Fruit fly (Drosophila melanogaster): Measurements from ENCODE around the gene CG32170.

Gene CG32170

DNA sequence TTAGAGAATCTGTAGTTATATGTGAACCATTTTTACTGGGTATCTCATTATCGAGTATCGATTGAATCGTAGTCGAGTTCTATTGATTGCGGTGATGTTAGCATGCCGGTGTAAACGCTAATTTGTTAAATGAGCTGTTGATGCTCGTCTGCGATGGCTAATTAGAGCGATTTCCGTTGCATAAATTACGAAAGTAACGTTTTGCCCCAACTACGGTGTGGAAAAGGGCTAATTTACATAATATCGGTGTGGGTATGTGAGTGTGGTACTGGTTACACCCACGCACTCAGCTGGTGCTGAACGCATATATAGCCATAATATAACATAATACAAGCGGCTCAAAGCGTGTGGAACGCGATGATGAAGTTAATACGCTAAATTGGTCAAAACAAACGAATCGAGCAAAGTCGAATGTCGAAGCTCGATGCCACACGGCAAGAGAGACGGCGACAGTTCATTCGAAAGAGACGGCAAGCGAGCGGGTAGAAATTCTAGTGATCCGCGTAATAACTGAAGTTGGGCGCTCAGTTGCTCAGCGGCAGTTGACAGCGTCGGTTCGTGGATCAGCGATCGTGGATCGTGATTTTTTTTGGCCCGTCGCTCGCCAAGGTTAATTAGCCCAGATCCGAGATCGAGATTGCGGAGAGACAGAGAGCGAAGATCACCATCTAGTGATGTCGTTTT, at the start of gene CG32170:
CG32170 (plus strand) TSS at position 525 of the 684 bp plus-strand sequence.
- TF ChIP-seq cic (GFP tag; optimal IDR thresholded peaks at IDR 0.05) (no peak), Mnt (GFP tag; optimal IDR thresholded peaks at IDR 0.05) (no peak), toe (GFP tag; optimal IDR thresholded peaks at IDR 0.05) (no peak)

DNA sequence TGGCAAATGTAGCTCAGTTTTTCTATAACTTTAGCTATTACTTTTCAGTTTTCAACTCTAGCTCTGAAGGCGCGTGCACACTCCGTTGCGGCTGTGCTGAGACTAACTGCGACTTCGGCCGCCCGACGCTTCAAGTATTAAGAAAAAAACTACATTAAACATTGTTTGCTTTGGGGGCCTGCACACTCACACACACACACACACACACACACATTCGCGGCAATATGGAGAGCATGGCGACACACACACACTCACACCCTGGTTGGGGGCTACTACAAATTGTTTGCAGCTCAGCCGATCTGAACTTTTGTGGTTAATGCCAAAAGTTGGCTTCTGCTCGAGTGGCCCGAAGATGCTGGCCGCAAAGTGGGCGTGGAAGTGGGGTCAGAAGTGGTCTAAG, 48.1 kb upstream of the CG32170 start, which contains the start of gene CG13024:
CG13024 (minus strand) TSS at position 108 of the 400 bp plus-strand sequence.
- TF ChIP-seq CG14711 (tag; optimal IDR thresholded peaks at IDR 0.05): no peak
- TF ChIP-seq CG12768 (GFP tag; optimal IDR thresholded peaks at IDR 0.05): no peak
- no peak for TF ChIP-seq Crg-1 (GFP tag; optimal IDR thresholded peaks at IDR 0.05)

dm6 chr3L:16829983-16830382, 47.1 kb upstream of the CG32170 start:
- TF ChIP-seq Crg-1 (GFP tag; optimal IDR thresholded peaks at IDR 0.05): no peak
- no peak for TF ChIP-seq tj (GFP tag; optimal IDR thresholded peaks at IDR 0.05)
- no peak for TF ChIP-seq CG1620 (GFP tag; optimal IDR thresholded peaks at IDR 0.05)

dm6 chr3L:16836732-16837131, 40.4 kb upstream of the CG32170 start:
- TF ChIP-seq tj (GFP tag; optimal IDR thresholded peaks at IDR 0.05) (no peak), kay (GFP tag; ENCODE audit: borderline replicate concordance) (no peak), CG7045 (GFP tag; optimal IDR thresholded peaks at IDR 0.05) (no peak), Mnt (GFP tag; optimal IDR thresholded peaks at IDR 0.05) (no peak), CG1620 (GFP tag; optimal IDR thresholded peaks at IDR 0.05) (no peak), bab1 (GFP tag; optimal IDR thresholded peaks at IDR 0.05) (no peak), ovo (GFP tag; optimal IDR thresholded peaks at IDR 0.05) (no peak), CG5204 (GFP tag; optimal IDR thresholded peaks at IDR 0.05) (no peak), CG7101 (tag; optimal IDR thresholded peaks at IDR 0.05) (no peak), CG14711 (tag; optimal IDR thresholded peaks at IDR 0.05) (no peak), Crg-1 (GFP tag; optimal IDR thresholded peaks at IDR 0.05) (no peak), toe (GFP tag; optimal IDR thresholded peaks at IDR 0.05) (no peak), Hr96 (GFP tag; optimal IDR thresholded peaks at IDR 0.05) (no peak), CG11617 (GFP tag; optimal IDR thresholded peaks at IDR 0.05) (no peak), Clk (GFP tag; optimal IDR thresholded peaks at IDR 0.05) (no peak), CG33017 (tag; optimal IDR thresholded peaks at IDR 0.05) (no peak), cic (GFP tag; optimal IDR thresholded peaks at IDR 0.05) (no peak)

DNA sequence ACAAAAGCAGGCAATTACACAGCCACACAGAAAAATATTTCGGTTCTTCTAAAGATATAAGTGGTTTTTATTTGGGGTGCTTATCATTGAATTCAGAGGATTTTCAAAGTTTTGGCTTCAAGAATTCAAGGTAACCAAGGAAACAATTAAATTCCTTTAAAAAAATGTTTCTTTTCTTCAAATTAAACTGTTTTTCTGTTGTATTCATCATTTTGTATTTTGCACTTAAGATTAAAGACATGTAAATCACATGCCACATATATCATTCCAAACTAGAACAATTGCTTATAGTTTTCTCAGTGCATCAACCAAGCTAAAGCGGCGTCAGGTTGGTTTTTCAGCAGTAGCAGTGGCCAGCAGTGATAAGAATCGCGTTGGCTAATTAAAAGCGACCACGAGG, 36.6 kb upstream of the CG32170 start:
- TF ChIP-seq toe (GFP tag; optimal IDR thresholded peaks at IDR 0.05): no peak
- TF ChIP-seq Clk (GFP tag; optimal IDR thresholded peaks at IDR 0.05): no peak
- no peak for TF ChIP-seq kay (GFP tag; ENCODE audit: borderline replicate concordance)

DNA sequence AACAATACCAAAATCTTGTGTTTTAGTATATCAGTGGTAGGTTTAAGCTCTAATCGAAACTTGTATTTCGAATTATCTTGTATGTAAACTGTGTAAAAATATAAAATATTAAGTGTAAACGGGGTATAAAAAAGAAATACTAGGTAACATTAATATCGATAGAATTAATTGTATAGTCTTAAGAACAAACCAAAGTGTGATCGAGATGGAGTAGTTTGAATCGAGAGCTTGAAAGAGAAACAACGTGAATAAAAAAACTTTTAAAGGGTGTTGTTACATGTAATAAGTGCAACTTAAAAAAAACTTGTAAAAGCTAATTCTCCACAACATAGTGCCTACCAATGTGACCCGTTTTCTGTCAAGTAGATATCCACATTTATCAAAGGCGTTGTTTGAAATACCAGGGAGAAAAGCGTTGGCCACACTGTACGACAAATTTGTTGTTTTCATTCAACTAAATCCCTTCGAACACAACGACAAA, 35.0 kb upstream of the CG32170 start, which contains the start of gene TSG101:
TSG101 (plus strand) TSS at position 208 of the 481 bp plus-strand sequence.
- TF ChIP-seq CG33017 (tag; optimal IDR thresholded peaks at IDR 0.05) (peak; percentile 8), CG7045 (GFP tag; optimal IDR thresholded peaks at IDR 0.05) (no peak)

DNA sequence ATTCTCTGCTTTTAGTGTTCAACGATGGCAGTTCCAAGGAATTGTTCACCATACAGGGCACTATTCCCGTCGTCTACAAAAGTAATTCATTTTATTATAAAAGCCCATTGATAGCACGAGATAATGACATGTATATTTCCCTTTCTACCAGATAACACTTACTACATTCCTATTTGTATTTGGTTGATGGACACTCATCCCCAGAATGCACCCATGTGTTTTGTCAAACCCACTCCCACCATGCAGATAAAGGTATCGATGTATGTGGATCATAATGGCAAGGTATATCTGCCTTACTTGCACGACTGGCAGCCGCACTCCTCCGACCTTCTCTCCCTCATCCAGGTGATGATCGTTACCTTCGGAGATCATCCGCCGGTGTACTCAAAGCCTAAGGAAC, 34.2 kb upstream of the CG32170 start:
- no peak for TF ChIP-seq CG12768 (GFP tag; optimal IDR thresholded peaks at IDR 0.05)
- no peak for TF ChIP-seq ovo (GFP tag; optimal IDR thresholded peaks at IDR 0.05)
- TF ChIP-seq kay (GFP tag; ENCODE audit: borderline replicate concordance): no peak
- peak; percentile 25 for TF ChIP-seq Mnt (GFP tag; optimal IDR thresholded peaks at IDR 0.05)
- TF ChIP-seq cic (GFP tag; optimal IDR thresholded peaks at IDR 0.05): peak; percentile 95

DNA sequence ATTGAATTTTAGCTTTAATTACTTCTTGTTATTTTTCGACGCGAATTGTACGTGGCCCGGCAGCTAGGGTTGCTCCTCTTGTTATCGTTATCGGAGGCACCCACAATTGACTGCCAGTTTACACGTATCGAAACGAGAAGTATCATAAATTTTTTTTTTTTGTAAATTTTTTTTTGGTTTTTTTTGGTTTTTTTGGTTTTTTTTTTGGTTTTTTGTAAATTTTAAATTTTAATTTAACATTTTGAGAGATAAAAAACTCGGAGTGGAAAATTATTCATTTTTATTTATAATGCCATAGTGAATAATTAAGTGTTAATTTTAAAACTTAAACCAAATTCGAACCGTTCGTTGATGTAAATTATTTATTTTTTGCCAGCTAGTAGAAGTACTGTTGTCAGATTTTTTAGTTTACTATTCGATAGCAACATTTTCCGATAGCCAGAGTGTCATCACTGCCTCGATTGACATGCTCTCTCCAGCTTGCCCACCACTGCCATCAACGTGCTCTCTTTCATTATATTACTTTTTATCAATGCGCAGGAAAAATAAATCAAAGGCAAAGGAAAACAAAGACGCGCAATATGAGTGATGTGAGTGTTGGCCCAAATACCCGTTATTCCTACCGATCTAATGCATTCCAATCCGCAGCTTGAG, 32.1 kb upstream of the CG32170 start, which contains the start of the genes kud and Zcchc7:
kud (minus strand) TSS at position 72 of the 654 bp plus-strand sequence.
Zcchc7 (plus strand) TSS at position 467 of the 654 bp plus-strand sequence.
- TF ChIP-seq CG14711 (tag; optimal IDR thresholded peaks at IDR 0.05) (peak; percentile 82), toe (GFP tag; optimal IDR thresholded peaks at IDR 0.05) (no peak), CG7045 (GFP tag; optimal IDR thresholded peaks at IDR 0.05) (peak; percentile 86), cic (GFP tag; optimal IDR thresholded peaks at IDR 0.05) (peak; percentile 34), CG5204 (GFP tag; optimal IDR thresholded peaks at IDR 0.05) (no peak), Crg-1 (GFP tag; optimal IDR thresholded peaks at IDR 0.05) (peak; percentile 67), Hr96 (GFP tag; optimal IDR thresholded peaks at IDR 0.05) (peak; percentile 82), Clk (GFP tag; optimal IDR thresholded peaks at IDR 0.05) (peak; percentile 73), kay (GFP tag; ENCODE audit: borderline replicate concordance) (no peak), CG12768 (GFP tag; optimal IDR thresholded peaks at IDR 0.05) (peak; percentile 80), ovo (GFP tag; optimal IDR thresholded peaks at IDR 0.05) (peak; percentile 45), pad (GFP tag; optimal IDR thresholded peaks at IDR 0.05) (peak; percentile 57), Mnt (GFP tag; optimal IDR thresholded peaks at IDR 0.05) (peak; percentile 78), tj (GFP tag; optimal IDR thresholded peaks at IDR 0.05) (peak; percentile 55), CG11617 (GFP tag; optimal IDR thresholded peaks at IDR 0.05) (peak; percentile 84), CG1620 (GFP tag; optimal IDR thresholded peaks at IDR 0.05) (peak; percentile 84), cnc (optimal IDR thresholded peaks at IDR 0.05) (no peak), CG7101 (tag; optimal IDR thresholded peaks at IDR 0.05) (peak; percentile 82), CG33017 (tag; optimal IDR thresholded peaks at IDR 0.05) (peak; percentile 78), bab1 (GFP tag; optimal IDR thresholded peaks at IDR 0.05) (peak; percentile 72)

Data from whole organism, adult.